In the genomic region with DNA sequence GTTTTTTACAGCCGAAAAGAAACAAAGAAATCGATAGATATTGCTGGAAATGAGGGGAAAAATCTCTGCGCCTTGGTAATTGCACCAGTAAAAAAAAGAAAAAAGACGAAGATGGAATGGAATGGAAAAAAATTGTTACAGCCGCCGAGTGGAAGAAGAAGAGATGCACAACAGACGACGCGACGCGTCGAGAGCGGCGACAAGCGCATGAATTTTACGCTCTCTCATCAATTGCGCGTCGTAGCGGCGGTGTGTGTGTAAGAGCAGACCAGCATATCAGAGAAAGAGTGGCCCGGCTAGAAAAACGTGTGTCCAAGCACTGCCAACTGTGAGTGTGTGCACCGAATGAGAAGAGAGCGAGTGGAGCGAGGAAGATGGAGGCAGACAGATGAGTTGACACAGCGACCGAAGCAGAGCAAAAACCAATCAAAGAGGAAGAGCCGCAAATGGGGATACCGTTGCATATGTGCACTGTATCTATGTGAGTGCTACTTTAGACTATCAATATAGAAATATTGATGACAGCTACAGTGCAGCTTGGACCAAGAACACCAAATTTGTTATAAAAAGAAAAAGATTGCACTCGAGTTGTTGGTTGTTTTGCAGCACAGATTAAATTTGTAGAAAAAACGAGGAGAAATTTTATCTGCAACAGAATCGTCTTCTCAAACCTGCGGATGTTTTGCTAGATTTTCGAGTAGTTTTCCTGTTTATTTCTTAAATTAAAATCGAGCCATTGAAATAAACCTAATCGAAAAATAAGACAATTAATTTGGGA, we compare ENCODE assay signal across 7 fruit fly cellular contexts.
TF ChIP-seq lines count a peak whose summit lies in the region.

No protein-coding gene starts in this region.

- no peak for TF ChIP-seq CTCF in whole organism, embryonic (GFP tag; optimal IDR thresholded peaks at IDR 0.05; lab: Kevin White, UChicago)

TF ChIP-seq in Kc167, 6 proteins besides CTCF, POLR2A, EP300 and RAD21:
- no peak for TF ChIP-seq Myc (optimal IDR thresholded peaks at IDR 0.05; lab: Kevin White, UChicago)
- peak; percentile 25 for TF ChIP-seq psq (optimal IDR thresholded peaks at IDR 0.05; lab: Kevin White, UChicago)

TF ChIP-seq in whole organism, 6 proteins besides CTCF, POLR2A, EP300 and RAD21:
- TF ChIP-seq usp (GFP tag; optimal IDR thresholded peaks at IDR 0.05; lab: Kevin White, UChicago): no peak
- peak; percentile 91 for TF ChIP-seq Dll (optimal IDR thresholded peaks at IDR 0.05; lab: Kevin White, UChicago)
- no peak for TF ChIP-seq CG8478 (optimal IDR thresholded peaks at IDR 0.05; lab: Kevin White, UChicago)
TF ChIP-seq in whole organism: peak in this region for 1.

TF ChIP-seq in whole organism, adult, 20 proteins besides CTCF, POLR2A, EP300 and RAD21 (continues in another document):
- TF ChIP-seq Mnt (GFP tag; optimal IDR thresholded peaks at IDR 0.05; lab: Kevin White, UChicago): peak; percentile 32
- TF ChIP-seq Hr96 (GFP tag; optimal IDR thresholded peaks at IDR 0.05; lab: Kevin White, UChicago): peak; percentile 7
- TF ChIP-seq cic (GFP tag; optimal IDR thresholded peaks at IDR 0.05; lab: Kevin White, UChicago): peak; percentile 32
- TF ChIP-seq ovo (GFP tag; optimal IDR thresholded peaks at IDR 0.05; lab: Kevin White, UChicago): peak; percentile 18
- TF ChIP-seq CG7045 (GFP tag; optimal IDR thresholded peaks at IDR 0.05; lab: Kevin White, UChicago): peak; percentile 60
- TF ChIP-seq kay (GFP tag; lab: Kevin White, UChicago; ENCODE audit: borderline replicate concordance): no peak
- TF ChIP-seq CG33017 (tag; optimal IDR thresholded peaks at IDR 0.05; lab: Kevin White, UChicago): peak; percentile 11
- peak; percentile 28 for TF ChIP-seq CG12768 (GFP tag; optimal IDR thresholded peaks at IDR 0.05; lab: Kevin White, UChicago)
- TF ChIP-seq Crg-1 (GFP tag; optimal IDR thresholded peaks at IDR 0.05; lab: Kevin White, UChicago): peak; percentile 22
- TF ChIP-seq toe (GFP tag; optimal IDR thresholded peaks at IDR 0.05; lab: Kevin White, UChicago): no peak
- TF ChIP-seq Clk (GFP tag; optimal IDR thresholded peaks at IDR 0.05; lab: Kevin White, UChicago): no peak
- no peak for TF ChIP-seq CG11617 (GFP tag; optimal IDR thresholded peaks at IDR 0.05; lab: Kevin White, UChicago)
- TF ChIP-seq bab1 (GFP tag; optimal IDR thresholded peaks at IDR 0.05; lab: Kevin White, UChicago): no peak
- TF ChIP-seq pad (GFP tag; optimal IDR thresholded peaks at IDR 0.05; lab: Kevin White, UChicago): peak; percentile 76
- no peak for TF ChIP-seq CG1620 (GFP tag; optimal IDR thresholded peaks at IDR 0.05; lab: Kevin White, UChicago)

TF ChIP-seq in whole organism, embryonic, 481 proteins besides CTCF, POLR2A, EP300 and RAD21 (continues in another document):
- TF ChIP-seq CG8281 (tag; optimal IDR thresholded peaks at IDR 0.05; lab: Kevin White, UChicago): peak; percentile 93
- no peak for TF ChIP-seq E2f1 (GFP tag; IDR thresholded peaks at IDR 0.05; lab: Robert Waterston, UW)
- no peak for TF ChIP-seq tin (GFP tag; optimal IDR thresholded peaks at IDR 0.05; lab: Kevin White, UChicago)
- TF ChIP-seq Elba2 (GFP tag; optimal IDR thresholded peaks at IDR 0.05; lab: Kevin White, UChicago): no peak
- TF ChIP-seq CG11560 (tag; IDR thresholded peaks at IDR 0.05; lab: Robert Waterston, UW): no peak
- TF ChIP-seq Rx (GFP tag; IDR thresholded peaks at IDR 0.05; lab: Robert Waterston, UW): no peak
- no peak for TF ChIP-seq Dek (tag; optimal IDR thresholded peaks at IDR 0.05; lab: Kevin White, UChicago)
- TF ChIP-seq Sox102F (GFP tag; optimal IDR thresholded peaks at IDR 0.05; lab: Kevin White, UChicago): peak; percentile 42
- TF ChIP-seq eve (GFP tag; optimal IDR thresholded peaks at IDR 0.05; lab: Kevin White, UChicago): peak in 1 of 2 experiments; percentile 48
- no peak for TF ChIP-seq wor (GFP tag; IDR thresholded peaks at IDR 0.05; lab: Robert Waterston, UW)
- no peak for TF ChIP-seq slou (GFP tag; optimal IDR thresholded peaks at IDR 0.05; lab: Kevin White, UChicago)
- no peak for TF ChIP-seq PHDP (tag; optimal IDR thresholded peaks at IDR 0.05; lab: Kevin White, UChicago)
- TF ChIP-seq CG17361 (GFP tag; IDR thresholded peaks at IDR 0.05; lab: Robert Waterston, UW): 0 out of 3 replicates have a peak, but pooled peaks have one; percentile 22
- TF ChIP-seq pan (optimal IDR thresholded peaks at IDR 0.05; lab: Kevin White, UChicago): no peak
- peak in 1 of 2 experiments; percentile 43 for TF ChIP-seq pan (GFP tag; optimal IDR thresholded peaks at IDR 0.05 in 1 of 2, IDR thresholded peaks at IDR 0.05 in 1 of 2)
- TF ChIP-seq CG4424 (GFP tag; optimal IDR thresholded peaks at IDR 0.05; lab: Kevin White, UChicago): peak; percentile 10

TF ChIP-seq in whole organism, prepupa, 60 proteins besides CTCF, POLR2A, EP300 and RAD21 (continues in another document):
- TF ChIP-seq CG8632 (GFP tag; optimal IDR thresholded peaks at IDR 0.05; lab: Kevin White, UChicago) (peak; percentile 24), Eip78C (GFP tag; lab: Kevin White, UChicago) (peak; percentile 91), CG15336 (GFP tag; IDR thresholded peaks at IDR 0.05; lab: Robert Waterston, UW) (peak; percentile 70), CG11294 (GFP tag; IDR thresholded peaks at IDR 0.05; lab: Robert Waterston, UW) (peak; percentile 54; the same call in 1 of the 2 replicates), fkh (GFP tag; optimal IDR thresholded peaks at IDR 0.05; lab: Kevin White, UChicago) (peak; percentile 65), Gug (GFP tag; IDR thresholded peaks at IDR 0.05; lab: Robert Waterston, UW) (peak; percentile 64), CG6808 (GFP tag; optimal IDR thresholded peaks at IDR 0.05; lab: Kevin White, UChicago) (peak; percentile 50), CG34406 (GFP tag; optimal IDR thresholded peaks at IDR 0.05; lab: Kevin White, UChicago) (peak; percentile 10), CG6163 (GFP tag; IDR thresholded peaks at IDR 0.05; lab: Robert Waterston, UW) (peak; percentile 38), acj6 (GFP tag; optimal IDR thresholded peaks at IDR 0.05; lab: Kevin White, UChicago) (peak; percentile 61), CG31627 (GFP tag; optimal IDR thresholded peaks at IDR 0.05; lab: Kevin White, UChicago) (peak; percentile 36), Blimp-1 (GFP tag; optimal IDR thresholded peaks at IDR 0.05; lab: Kevin White, UChicago) (no peak), esn (GFP tag; optimal IDR thresholded peaks at IDR 0.05; lab: Kevin White, UChicago) (peak; percentile 21), CG1621 (tag; optimal IDR thresholded peaks at IDR 0.05; lab: Kevin White, UChicago) (peak; percentile 9), Hr38 (GFP tag; optimal IDR thresholded peaks at IDR 0.05; lab: Kevin White, UChicago) (no peak), dsx (GFP tag; optimal IDR thresholded peaks at IDR 0.05; lab: Kevin White, UChicago; ENCODE audit: poor library complexity, severe bottlenecking) (peak; percentile 23)

TF ChIP-seq in whole organism, pupa, 21 proteins besides CTCF, POLR2A, EP300 and RAD21 (continues in another document):
- TF ChIP-seq fd96Ca (GFP tag; IDR thresholded peaks at IDR 0.05; lab: Robert Waterston, UW) (peak; percentile 72), CG14655 (GFP tag; optimal IDR thresholded peaks at IDR 0.05; lab: Kevin White, UChicago) (peak; percentile 75), CG32121 (GFP tag; IDR thresholded peaks at IDR 0.05; lab: Robert Waterston, UW) (peak; percentile 41; the same call in 1 of the 2 replicates), CG9948 (tag; optimal IDR thresholded peaks at IDR 0.05; lab: Kevin White, UChicago) (peak; percentile 64), CG17806 (tag; optimal IDR thresholded peaks at IDR 0.05; lab: Kevin White, UChicago) (peak; percentile 40), rn (GFP tag; IDR thresholded peaks at IDR 0.05; lab: Robert Waterston, UW) (peak; percentile 28; the same call in 1 of the 2 replicates), Pif1A (GFP tag; optimal IDR thresholded peaks at IDR 0.05; lab: Kevin White, UChicago) (peak; percentile 76), EcR (GFP tag; optimal IDR thresholded peaks at IDR 0.05; lab: Kevin White, UChicago) (peak; percentile 82), CG10348 (GFP tag; IDR thresholded peaks at IDR 0.05; lab: Robert Waterston, UW) (no peak), CG13204 (GFP tag; optimal IDR thresholded peaks at IDR 0.05; lab: Kevin White, UChicago) (peak; percentile 81), CG8159 (tag; optimal IDR thresholded peaks at IDR 0.05; lab: Kevin White, UChicago) (peak; percentile 31), CG8301 (tag; optimal IDR thresholded peaks at IDR 0.05; lab: Kevin White, UChicago) (peak; percentile 75), CG4496 (GFP tag; IDR thresholded peaks at IDR 0.05; lab: Robert Waterston, UW) (peak; percentile 68), CG34367 (tag; optimal IDR thresholded peaks at IDR 0.05; lab: Kevin White, UChicago) (peak; percentile 23), Pif1B (GFP tag; optimal IDR thresholded peaks at IDR 0.05; lab: Kevin White, UChicago) (peak; percentile 40), Snoo (tag; optimal IDR thresholded peaks at IDR 0.05; lab: Kevin White, UChicago) (no peak), CG15710 (tag; optimal IDR thresholded peaks at IDR 0.05; lab: Kevin White, UChicago) (peak; percentile 16)

TF ChIP-seq in whole organism, wandering third instar larva, 38 proteins besides CTCF, POLR2A, EP300 and RAD21:
- TF ChIP-seq fru (GFP tag; optimal IDR thresholded peaks at IDR 0.05; lab: Kevin White, UChicago): peak; percentile 40
- TF ChIP-seq foxo (GFP tag; optimal IDR thresholded peaks at IDR 0.05; lab: Kevin White, UChicago): peak in 1 of 2 experiments; percentile 49
- peak; percentile 37 for TF ChIP-seq ey (GFP tag; optimal IDR thresholded peaks at IDR 0.05; lab: Kevin White, UChicago)
- TF ChIP-seq br (GFP tag; optimal IDR thresholded peaks at IDR 0.05; lab: Kevin White, UChicago): peak; percentile 52
- peak; percentile 63 to 83 for TF ChIP-seq dl (GFP tag; optimal IDR thresholded peaks at IDR 0.05; lab: Kevin White, UChicago; ENCODE audit: insufficient read depth in 1 of 2, partially characterized antibody in 2 of 2)
- TF ChIP-seq sv (GFP tag; optimal IDR thresholded peaks at IDR 0.05; lab: Kevin White, UChicago): no peak
- TF ChIP-seq psq (GFP tag; optimal IDR thresholded peaks at IDR 0.05; lab: Kevin White, UChicago): peak; percentile 55
- TF ChIP-seq rgr (GFP tag; optimal IDR thresholded peaks at IDR 0.05; lab: Kevin White, UChicago): no peak
- TF ChIP-seq Dif (GFP tag; optimal IDR thresholded peaks at IDR 0.05; lab: Kevin White, UChicago; ENCODE audit: partially characterized antibody): peak; percentile 90
- TF ChIP-seq GATAd (GFP tag; optimal IDR thresholded peaks at IDR 0.05; lab: Kevin White, UChicago): no peak
- TF ChIP-seq jim (GFP tag; optimal IDR thresholded peaks at IDR 0.05; lab: Kevin White, UChicago): no peak
- TF ChIP-seq woc (GFP tag; optimal IDR thresholded peaks at IDR 0.05; lab: Kevin White, UChicago): peak; percentile 9
- no peak for TF ChIP-seq tai (GFP tag; optimal IDR thresholded peaks at IDR 0.05; lab: Kevin White, UChicago)
- TF ChIP-seq Jra (GFP tag; optimal IDR thresholded peaks at IDR 0.05; lab: Kevin White, UChicago): peak; percentile 39
- TF ChIP-seq pan (optimal IDR thresholded peaks at IDR 0.05; lab: Kevin White, UChicago): no peak
- TF ChIP-seq Hnf4 (GFP tag; optimal IDR thresholded peaks at IDR 0.05; lab: Kevin White, UChicago): peak; percentile 27
- TF ChIP-seq dsf (GFP tag; optimal IDR thresholded peaks at IDR 0.05; lab: Kevin White, UChicago; ENCODE audit: borderline replicate concordance): no peak
